Worm (Caenorhabditis elegans) whole organism, early embryonic: ENCODE measurements around the gene dpyd-1.

Experiments
- F13C5.2 ChIP-seq: sonication (generic microtip); optimal IDR thresholded peaks from 2 replicates; lab custom pipeline; 2017; ENCODE audit warnings: mild to moderate bottlenecking, missing genetic modification characterization, inconsistent platforms, missing compliant biosample characterization
- aly-1 ChIP-seq: sonication (generic microtip); optimal IDR thresholded peaks from 2 replicates; lab custom pipeline; 2016; ENCODE audit warnings: missing genetic modification characterization, missing compliant biosample characterization
- ama-1 ChIP-seq: fragments of 150-350 bp; optimal IDR thresholded peaks from 2 replicates; lab custom pipeline; 2014
- ceh-13 ChIP-seq: fragments of 200-800 bp; sonication (Bioruptor generic); optimal IDR thresholded peaks from 2 replicates; lab custom pipeline; 2018; ENCODE audit warnings: mild to moderate bottlenecking, missing genetic modification characterization, missing compliant biosample characterization
- ceh-36 ChIP-seq: sonication (generic microtip); optimal IDR thresholded peaks from 2 replicates; lab custom pipeline; 2016; ENCODE audit warnings: missing genetic modification characterization, inconsistent platforms, missing compliant biosample characterization
- ets-7 ChIP-seq: sonication (generic microtip); optimal IDR thresholded peaks from 2 replicates; lab custom pipeline; 2016; ENCODE audit warnings: missing genotype, missing genetic modification characterization, missing compliant biosample characterization
- flt-1 ChIP-seq: fragments of 200-800 bp; sonication (Bioruptor generic); IDR thresholded peaks from 2 replicates; pipeline ENCODE4 v1.3.6; 2022; ENCODE audit warnings: missing genetic modification characterization, missing compliant biosample characterization
- hmbx-1 ChIP-seq: sonication (generic microtip); optimal IDR thresholded peaks from 2 replicates; lab custom pipeline; 2016; ENCODE audit warnings: mild to moderate bottlenecking, missing genetic modification characterization, missing compliant biosample characterization
- hmg-4 ChIP-seq: fragments of 200-800 bp; sonication (Bioruptor generic); optimal IDR thresholded peaks from 2 replicates; lab custom pipeline; 2018; ENCODE audit warnings: mild to moderate bottlenecking, missing genetic modification characterization, missing compliant biosample characterization
- hnd-1 ChIP-seq: sonication (generic microtip); optimal IDR thresholded peaks from 2 replicates; lab custom pipeline; 2016; ENCODE audit warnings: missing genetic modification characterization, missing compliant biosample characterization
- pes-1 ChIP-seq: fragments of 200-800 bp; sonication (Bioruptor generic); IDR thresholded peaks from 2 replicates; pipeline ENCODE4 v1.3.6; 2022; ENCODE audit warnings: missing genetic modification reagents, missing genetic modification characterization, missing compliant biosample characterization
- scrt-1 ChIP-seq: fragments of 200-800 bp; sonication (Bioruptor generic); IDR thresholded peaks from 2 replicates; pipeline ENCODE4 v1.3.6; 2022; ENCODE audit warnings: missing genetic modification characterization, missing compliant biosample characterization
- tra-4 ChIP-seq: sonication (generic microtip); optimal IDR thresholded peaks from 2 replicates; lab custom pipeline; 2017; ENCODE audit warnings: missing genetic modification characterization, missing compliant biosample characterization

DNA sequence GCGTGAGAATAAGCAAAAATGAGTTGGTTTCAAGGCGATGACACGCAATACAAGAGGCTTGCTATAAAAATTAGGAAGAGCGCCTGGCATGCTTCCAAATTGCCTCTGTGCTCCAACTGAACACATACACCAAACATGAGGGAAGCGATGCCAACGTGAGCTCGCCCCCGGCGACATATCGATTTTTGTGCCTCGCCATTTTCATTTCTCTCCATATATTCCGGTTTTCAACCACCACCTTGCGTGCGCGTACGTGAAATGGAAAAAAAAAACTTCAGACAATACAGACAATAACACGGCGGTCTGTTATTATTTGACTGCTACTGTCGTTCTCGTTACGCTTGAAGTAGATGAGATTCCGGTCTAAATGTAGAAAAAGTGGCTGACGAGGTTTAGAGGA lies 40.3 kb downstream of the dpyd-1 start:
- TF ChIP-seq ceh-36 (tag; lab: Kevin White, UChicago), result no peak
- no peak for TF ChIP-seq ama-1 (lab: Kevin White, UChicago)
- TF ChIP-seq pes-1 (GFP tag; lab: Robert Waterston, UW), result no peak
- TF ChIP-seq hmbx-1 (tag; lab: Kevin White, UChicago), result no peak
- TF ChIP-seq hnd-1 (tag; lab: Kevin White, UChicago), result no peak
- TF ChIP-seq tra-4 (tag; lab: Kevin White, UChicago), result no peak
- no peak for TF ChIP-seq scrt-1 (GFP tag; lab: Robert Waterston, UW)
- TF ChIP-seq flt-1 (GFP tag; lab: Robert Waterston, UW), result no peak
- TF ChIP-seq F13C5.2 (tag; lab: Kevin White, UChicago), result no peak
- TF ChIP-seq ceh-13 (GFP tag; lab: Kevin White, UChicago), result no peak
- no peak for TF ChIP-seq hmg-4
- no peak for TF ChIP-seq aly-1 (tag; lab: Kevin White, UChicago)
- TF ChIP-seq ets-7 (tag; lab: Kevin White, UChicago), result no peak
